Fruit fly (Drosophila melanogaster) whole organism, embryonic: ENCODE data around the gene CG7611.
A peak's percentile ranks its signal among the peaks of the same experiment; 100 is the strongest.

Experiments
- Abd-B ChIP-seq: fragments of 200-800 bp; sonication (Bioruptor generic); optimal IDR thresholded peaks from 2 replicates; lab custom pipeline; 2018; ENCODE audit warnings: missing biosample characterization, mild to moderate bottlenecking, missing genetic modification characterization, moderate library complexity
- Adf1 ChIP-seq: fragments of 200-800 bp; sonication (Bioruptor generic); IDR thresholded peaks from 2 replicates; pipeline ENCODE4 v1.3.6; 2022; ENCODE audit warnings: missing biosample characterization, missing genetic modification characterization
- Antp ChIP-seq: fragments of 200-800 bp; sonication (Bioruptor generic); optimal IDR thresholded peaks from 3 replicates; lab custom pipeline; 2016; ENCODE audit warnings: missing biosample characterization, missing genetic modification characterization
- CG1024 ChIP-seq: fragments of 200-800 bp; sonication (Bioruptor generic); IDR thresholded peaks from 2 replicates; pipeline ENCODE4 v1.3.6; 2022; ENCODE audit warnings: missing biosample characterization, missing genetic modification characterization
- CG10979 ChIP-seq: fragments of 200-800 bp; sonication (Bioruptor generic); optimal IDR thresholded peaks from 2 replicates; lab custom pipeline; 2018; ENCODE audit warnings: missing biosample characterization, mild to moderate bottlenecking, missing genetic modification characterization, moderate library complexity
- CG12942 ChIP-seq: fragments of 200-800 bp; sonication (Bioruptor generic); optimal IDR thresholded peaks from 3 replicates; lab custom pipeline; 2016; ENCODE audit warnings: missing biosample characterization, missing genetic modification characterization
- CG14667 ChIP-seq: fragments of 200-800 bp; sonication (Bioruptor generic); IDR thresholded peaks from 2 replicates; pipeline ENCODE4 v1.3.6; 2022; ENCODE audit warnings: missing biosample characterization, missing genetic modification characterization
- CG15011 ChIP-seq: fragments of 200-800 bp; sonication (Bioruptor generic); optimal IDR thresholded peaks from 3 replicates; lab custom pipeline; 2018; ENCODE audit warnings: missing biosample characterization, mild to moderate bottlenecking, missing genetic modification characterization
- CG15073 ChIP-seq: fragments of 200-800 bp; sonication (Bioruptor generic); optimal IDR thresholded peaks from 2 replicates; lab custom pipeline; 2016; ENCODE audit warnings: missing biosample characterization, missing genetic modification characterization
- CG17328 ChIP-seq: fragments of 200-800 bp; sonication (Bioruptor generic); IDR thresholded peaks from 2 replicates; pipeline ENCODE4 v1.3.6; 2022; ENCODE audit warnings: missing biosample characterization, missing genetic modification characterization
- CG17829 ChIP-seq: fragments of 200-800 bp; optimal IDR thresholded peaks from 2 replicates; lab custom pipeline; 2019; ENCODE audit warnings: missing biosample characterization, mild to moderate bottlenecking, missing genetic modification characterization, moderate library complexity
- CG30431 ChIP-seq: fragments of 200-800 bp; sonication (Bioruptor generic); optimal IDR thresholded peaks from 2 replicates; lab custom pipeline; 2017; ENCODE audit warnings: missing biosample characterization, missing genetic modification characterization
- CG31388 ChIP-seq: fragments of 200-800 bp; sonication (Bioruptor generic); optimal IDR thresholded peaks from 2 replicates; lab custom pipeline; 2016; ENCODE audit warnings: missing biosample characterization, missing genetic modification characterization
- CG31441 ChIP-seq: fragments of 200-800 bp; sonication (Bioruptor generic); IDR thresholded peaks from 2 replicates; pipeline ENCODE4 v1.3.6; 2022; ENCODE audit warnings: missing biosample characterization, missing genetic modification characterization
- CG3281 ChIP-seq: fragments of 200-800 bp; sonication (Bioruptor generic); optimal IDR thresholded peaks from 3 replicates; lab custom pipeline; 2017; ENCODE audit warnings: missing biosample characterization, mild to moderate bottlenecking, missing genetic modification characterization
- CG34376 ChIP-seq: fragments of 200-800 bp; sonication (Bioruptor generic); optimal IDR thresholded peaks from 2 replicates; lab custom pipeline; 2018; ENCODE audit warnings: missing biosample characterization, mild to moderate bottlenecking, missing genetic modification characterization
- CG4328 ChIP-seq: fragments of 200-800 bp; sonication (Bioruptor generic); optimal IDR thresholded peaks from 3 replicates; lab custom pipeline; 2017; ENCODE audit warnings: missing biosample characterization, missing genetic modification reagents, missing genetic modification characterization
- CG4360 ChIP-seq: fragments of 200-800 bp; sonication (Bioruptor generic); IDR thresholded peaks from 2 replicates; pipeline ENCODE4 v1.3.6; 2022; ENCODE audit warnings: missing biosample characterization, missing genetic modification characterization
- CG6689 ChIP-seq: fragments of 200-800 bp; sonication (Bioruptor generic); IDR thresholded peaks from 2 replicates; pipeline ENCODE4 v1.3.6; 2022; ENCODE audit warnings: missing biosample characterization, missing genetic modification characterization
- CG7271 ChIP-seq: fragments of 200-800 bp; sonication (Bioruptor generic); optimal IDR thresholded peaks from 2 replicates; lab custom pipeline; 2018; ENCODE audit warnings: missing biosample characterization, mild to moderate bottlenecking, missing genetic modification characterization, moderate library complexity
- CG7839 ChIP-seq: fragments of 200-800 bp; sonication (Bioruptor generic); optimal IDR thresholded peaks from 3 replicates; lab custom pipeline; 2018; ENCODE audit warnings: missing biosample characterization, mild to moderate bottlenecking, missing genetic modification characterization, moderate library complexity
- CG8388 ChIP-seq: fragments of 200-800 bp; sonication (Bioruptor generic); optimal IDR thresholded peaks from 2 replicates; lab custom pipeline; 2019; ENCODE audit warnings: missing biosample characterization, mild to moderate bottlenecking, missing genetic modification characterization, moderate library complexity
- CkIIα-i1 ChIP-seq: fragments of 200-800 bp; sonication (Bioruptor generic); IDR thresholded peaks from 2 replicates; pipeline ENCODE4 v1.3.6; 2022; ENCODE audit warnings: missing biosample characterization, missing genetic modification characterization
- E2f1 ChIP-seq: fragments of 200-800 bp; sonication (Bioruptor generic); IDR thresholded peaks from 2 replicates; pipeline ENCODE4 v1.3.6; 2022; ENCODE audit warnings: missing biosample characterization, missing genetic modification characterization
- Fer3 ChIP-seq: fragments of 200-800 bp; sonication (Bioruptor generic); optimal IDR thresholded peaks from 2 replicates; lab custom pipeline; 2018; ENCODE audit warnings: missing biosample characterization, mild to moderate bottlenecking, missing genetic modification characterization, moderate library complexity
- H15 ChIP-seq: fragments of 200-800 bp; sonication (Bioruptor generic); IDR thresholded peaks from 3 replicates; pipeline ENCODE4 v1.3.6; 2022; ENCODE audit warnings: missing biosample characterization, missing genetic modification characterization
- Lpt ChIP-seq: fragments of >200 bp; optimal IDR thresholded peaks from 2 replicates; lab custom pipeline; 2018; ENCODE audit warnings: missing biosample characterization, missing genetic modification characterization
- Mes4 ChIP-seq: fragments of 200-800 bp; sonication (Bioruptor generic); optimal IDR thresholded peaks from 2 replicates; lab custom pipeline; 2016; ENCODE audit warnings: missing biosample characterization, missing genetic modification characterization
- NFAT ChIP-seq: fragments of 200-800 bp; sonication (Bioruptor generic); IDR thresholded peaks from 2 replicates; pipeline ENCODE4 v1.3.6; 2022; ENCODE audit warnings: missing biosample characterization, missing genetic modification characterization
- Nf-YC ChIP-seq: fragments of 200-800 bp; optimal IDR thresholded peaks from 3 replicates; lab custom pipeline; 2019; ENCODE audit warnings: missing biosample characterization, mild to moderate bottlenecking, missing genetic modification characterization, moderate library complexity
- Poxn ChIP-seq: fragments of 200-800 bp; sonication (Bioruptor generic); IDR thresholded peaks from 2 replicates; pipeline ENCODE4 v1.3.6; 2022; ENCODE audit warnings: missing biosample characterization, missing genetic modification characterization
- Rx ChIP-seq: fragments of 200-800 bp; sonication (Bioruptor generic); IDR thresholded peaks from 2 replicates; pipeline ENCODE4 v1.3.6; 2022; ENCODE audit warnings: missing biosample characterization, missing genetic modification characterization
- Six4 ChIP-seq: fragments of 200-800 bp; sonication (Bioruptor generic); optimal IDR thresholded peaks from 2 replicates; lab custom pipeline; 2016; ENCODE audit warnings: missing biosample characterization, missing genetic modification characterization
- Taf1 ChIP-seq: fragments of 200-800 bp; sonication (Bioruptor generic); IDR thresholded peaks from 2 replicates; pipeline ENCODE4 v1.3.6; 2022; ENCODE audit warnings: missing biosample characterization, missing genetic modification characterization
- aop ChIP-seq: fragments of 200-800 bp; sonication (Bioruptor generic); IDR thresholded peaks from 2 replicates; pipeline ENCODE4 v1.3.6; 2022; ENCODE audit warnings: missing biosample characterization, missing genetic modification characterization
- az2 ChIP-seq: fragments of 200-800 bp; sonication (Bioruptor generic); optimal IDR thresholded peaks from 3 replicates; lab custom pipeline; 2016; ENCODE audit warnings: missing biosample characterization, missing genetic modification characterization
- cato ChIP-seq: fragments of 200-800 bp; sonication (Bioruptor generic); optimal IDR thresholded peaks from 2 replicates; lab custom pipeline; 2016; ENCODE audit warnings: missing biosample characterization, missing genetic modification characterization, borderline replicate concordance
- chif ChIP-seq, 2 experiments: fragments of 200-800 bp; sonication (Bioruptor generic); optimal IDR thresholded peaks; 3 replicates each; lab custom pipeline; 2016; ENCODE audit warnings: missing biosample characterization in 2 of 2, missing genetic modification characterization in 2 of 2
- chm ChIP-seq: fragments of 200-800 bp; sonication (Bioruptor generic); IDR thresholded peaks from 2 replicates; pipeline ENCODE4 v1.3.6; 2022; ENCODE audit warnings: missing biosample characterization, missing genetic modification characterization
- disco-r ChIP-seq: fragments of 200-800 bp; sonication (Bioruptor generic); optimal IDR thresholded peaks from 2 replicates; lab custom pipeline; 2016; ENCODE audit warnings: missing biosample characterization, missing genetic modification characterization
- gcm2 ChIP-seq: fragments of 200-800 bp; sonication (Bioruptor generic); optimal IDR thresholded peaks from 2 replicates; lab custom pipeline; 2016; ENCODE audit warnings: missing biosample characterization, missing genetic modification characterization
- gfzf ChIP-seq: fragments of 200-800 bp; sonication (Bioruptor generic); optimal IDR thresholded peaks from 2 replicates; lab custom pipeline; 2016; ENCODE audit warnings: missing biosample characterization, mild to moderate bottlenecking, missing genetic modification characterization, moderate library complexity
- klu ChIP-seq: fragments of 200-800 bp; sonication (Bioruptor generic); IDR thresholded peaks from 2 replicates; pipeline ENCODE4 v1.3.6; 2022; ENCODE audit warnings: missing biosample characterization, missing genetic modification characterization
- knrl ChIP-seq: fragments of 200-800 bp; sonication (Bioruptor generic); IDR thresholded peaks from 3 replicates; pipeline ENCODE4 v1.3.6; 2022; ENCODE audit warnings: missing biosample characterization, missing genetic modification characterization; ENCODE audit not compliant: partially characterized antibody
- mam ChIP-seq: fragments of 200-800 bp; sonication (Bioruptor generic); optimal IDR thresholded peaks from 3 replicates; lab custom pipeline; 2016; ENCODE audit warnings: missing biosample characterization, missing genetic modification characterization
- pum ChIP-seq: fragments of 200-800 bp; sonication (Bioruptor generic); optimal IDR thresholded peaks from 2 replicates; lab custom pipeline; 2016; ENCODE audit warnings: missing biosample characterization, missing genetic modification characterization
- rib ChIP-seq: fragments of 200-800 bp; sonication (Bioruptor generic); IDR thresholded peaks from 2 replicates; pipeline ENCODE4 v1.3.6; 2022; ENCODE audit warnings: missing biosample characterization, missing genetic modification characterization
- sima ChIP-seq: fragments of 200-800 bp; sonication (Bioruptor generic); optimal IDR thresholded peaks from 2 replicates; lab custom pipeline; 2016; ENCODE audit warnings: missing biosample characterization, missing genetic modification characterization
- sqz ChIP-seq: fragments of 200-800 bp; sonication (Bioruptor generic); optimal IDR thresholded peaks from 3 replicates; lab custom pipeline; 2018; ENCODE audit warnings: missing biosample characterization, mild to moderate bottlenecking, missing genetic modification characterization
- vfl ChIP-seq: fragments of 200-800 bp; sonication (Bioruptor generic); optimal IDR thresholded peaks from 2 replicates; lab custom pipeline; 2016; ENCODE audit warnings: missing biosample characterization, missing genetic modification characterization
- wdn ChIP-seq: fragments of 200-800 bp; sonication (Bioruptor generic); IDR thresholded peaks from 2 replicates; pipeline ENCODE4 v1.3.6; 2022; ENCODE audit warnings: missing biosample characterization, missing genetic modification characterization
- zen ChIP-seq: fragments of 200-800 bp; sonication (Bioruptor generic); optimal IDR thresholded peaks from 3 replicates; lab custom pipeline; 2018; ENCODE audit warnings: missing biosample characterization, mild to moderate bottlenecking, missing genetic modification characterization, moderate library complexity

The CG7611 gene

dm6 chr3L:21509488-21510122 lies 13.4 kb upstream of the CG7611 start (continued):
- TF ChIP-seq CG3281 (GFP tag; lab: Kevin White, UChicago) (peak; percentile 49), E2f1 (GFP tag; lab: Robert Waterston, UW) (no peak), rib (GFP tag; lab: Robert Waterston, UW) (no peak), gfzf (GFP tag; lab: Kevin White, UChicago) (no peak), Antp (peak; percentile 40), cato (GFP tag; lab: Kevin White, UChicago) (no peak), CG1024 (GFP tag; lab: Robert Waterston, UW) (no peak), Taf1 (GFP tag; lab: Robert Waterston, UW) (no peak), Poxn (GFP tag; lab: Robert Waterston, UW) (no peak), zen (no peak), klu (GFP tag; lab: Robert Waterston, UW) (no peak), sqz (GFP tag; lab: Kevin White, UChicago) (no peak), gcm2 (GFP tag; lab: Kevin White, UChicago) (no peak), chm (GFP tag; lab: Robert Waterston, UW) (no peak), Fer3 (tag; lab: Kevin White, UChicago) (peak; percentile 9), NFAT (GFP tag; lab: Robert Waterston, UW) (no peak), CG7271 (tag; lab: Kevin White, UChicago) (no peak), vfl (GFP tag; lab: Kevin White, UChicago) (no peak), CG15073 (no peak), Adf1 (GFP tag; lab: Robert Waterston, UW) (no peak), CG31441 (GFP tag; lab: Robert Waterston, UW) (no peak; the same call in 1 of the 2 replicates), H15 (no peak), CG31388 (no peak), CG12942 (GFP tag; lab: Kevin White, UChicago) (no peak), Six4 (no peak), CG8388 (GFP tag; lab: Kevin White, UChicago) (peak; percentile 46), pum (GFP tag; lab: Kevin White, UChicago) (peak; percentile 8), az2 (GFP tag; lab: Kevin White, UChicago) (peak; percentile 23), Mes4 (GFP tag; lab: Kevin White, UChicago) (no peak), sima (no peak), CG4328 (GFP tag; lab: Kevin White, UChicago) (no peak), aop (GFP tag; lab: Robert Waterston, UW) (0 out of 2 replicates have a peak, but pooled peaks have one; percentile 21), CG7839 (tag; lab: Kevin White, UChicago) (peak; percentile 35), CkIIα-i1 (GFP tag; lab: Robert Waterston, UW) (no peak), chif (GFP tag; optimal IDR thresholded peaks at IDR 0.05; lab: Kevin White, UChicago) (peak; percentile 16 to 41), CG17328 (peak; percentile 51), Abd-B (GFP tag; lab: Kevin White, UChicago) (no peak), Nf-YC (tag; lab: Kevin White, UChicago) (no peak), CG15011 (GFP tag; lab: Kevin White, UChicago) (no peak), Lpt (GFP tag; lab: Kevin White, UChicago) (no peak), mam (GFP tag; lab: Kevin White, UChicago) (peak; percentile 54), CG14667 (GFP tag; lab: Robert Waterston, UW) (no peak), knrl (no peak), CG4360 (no peak), Rx (GFP tag; lab: Robert Waterston, UW) (0 out of 2 replicates have a peak, but pooled peaks have one; percentile 27), CG34376 (GFP tag; lab: Kevin White, UChicago) (peak; percentile 16), disco-r (GFP tag; lab: Kevin White, UChicago) (no peak), CG17829 (tag; lab: Kevin White, UChicago) (no peak), CG6689 (GFP tag; lab: Robert Waterston, UW) (0 out of 2 replicates have a peak, but pooled peaks have one; percentile 9), CG10979 (tag; lab: Kevin White, UChicago) (peak; percentile 41), CG30431 (GFP tag; lab: Kevin White, UChicago) (no peak), wdn (GFP tag; lab: Robert Waterston, UW) (no peak)
